Worm (Caenorhabditis elegans): Measurements from ENCODE around the gene C54C6.11.
A peak's percentile ranks its signal among the peaks of the same experiment; 100 is the strongest.

Gene C54C6.11

ce11 chrIII:3529744-3530208, 18.3 kb upstream of the C54C6.11 start, which contains the start of gene pitp-1:
pitp-1 (minus strand) TSS chrIII:3529794.
- TF ChIP-seq nhr-28 (tag; optimal IDR thresholded peaks at IDR 0.05) (no peak), unc-62 (GFP tag; optimal IDR thresholded peaks at IDR 0.05) (no peak), mls-2 (tag; optimal IDR thresholded peaks at IDR 0.05) (no peak), sptf-1 (tag; optimal IDR thresholded peaks at IDR 0.05) (no peak), ztf-11 (tag; optimal IDR thresholded peaks at IDR 0.05) (no peak), zip-8 (tag; optimal IDR thresholded peaks at IDR 0.05) (no peak), ces-1 (GFP tag; optimal IDR thresholded peaks at IDR 0.05) (no peak), bed-3 (GFP tag; optimal IDR thresholded peaks at IDR 0.05) (no peak)

ce11 chrIII:3532035-3532434, 16.1 kb upstream of the C54C6.11 start:
- TF ChIP-seq nhr-12 (tag; optimal IDR thresholded peaks at IDR 0.05): no peak
- no peak for TF ChIP-seq mls-2 (tag; optimal IDR thresholded peaks at IDR 0.05)
- TF ChIP-seq elt-1 (tag; optimal IDR thresholded peaks at IDR 0.05; ENCODE audit: borderline replicate concordance, insufficient read depth): no peak
- TF ChIP-seq unc-62 (GFP tag; optimal IDR thresholded peaks at IDR 0.05): peak; percentile 62
- peak; percentile 2 for TF ChIP-seq tbx-8 (GFP tag; optimal IDR thresholded peaks at IDR 0.05)
- no peak for TF ChIP-seq nhr-76 (tag; optimal IDR thresholded peaks at IDR 0.05)
- TF ChIP-seq ceh-83 (GFP tag; optimal IDR thresholded peaks at IDR 0.05): no peak
- TF ChIP-seq flh-1 (GFP tag; optimal IDR thresholded peaks at IDR 0.05): no peak
- no peak for TF ChIP-seq bed-3 (GFP tag; optimal IDR thresholded peaks at IDR 0.05)
- TF ChIP-seq hlh-1 (tag; optimal IDR thresholded peaks at IDR 0.05): peak; percentile 33
- no peak for TF ChIP-seq mab-5 (tag; optimal IDR thresholded peaks at IDR 0.05)
- no peak for TF ChIP-seq elt-3 (tag; optimal IDR thresholded peaks at IDR 0.05)
- TF ChIP-seq nhr-28 (tag; optimal IDR thresholded peaks at IDR 0.05): no peak
- no peak for TF ChIP-seq sptf-1 (tag; optimal IDR thresholded peaks at IDR 0.05)
- TF ChIP-seq nhr-2 (tag; optimal IDR thresholded peaks at IDR 0.05): peak; percentile 53
- TF ChIP-seq nhr-237 (tag; optimal IDR thresholded peaks at IDR 0.05): peak; percentile 17
- TF ChIP-seq unc-39 (tag; optimal IDR thresholded peaks at IDR 0.05): no peak
- TF ChIP-seq lsy-2 (tag; optimal IDR thresholded peaks at IDR 0.05): no peak
- no peak for TF ChIP-seq ztf-11 (tag; optimal IDR thresholded peaks at IDR 0.05)
- TF ChIP-seq lin-13 (tag; optimal IDR thresholded peaks at IDR 0.05): peak; percentile 36
- no peak for TF ChIP-seq zip-8 (tag; optimal IDR thresholded peaks at IDR 0.05)
- peak; percentile 59 for TF ChIP-seq pha-4 (tag; optimal IDR thresholded peaks at IDR 0.05)
- TF ChIP-seq M03D4.4 (tag; optimal IDR thresholded peaks at IDR 0.05): no peak
- no peak for TF ChIP-seq blmp-1 (tag; optimal IDR thresholded peaks at IDR 0.05)
- no peak for TF ChIP-seq lin-32 (GFP tag; optimal IDR thresholded peaks at IDR 0.05)
- peak; percentile 94 for TF ChIP-seq unc-120 (tag; optimal IDR thresholded peaks at IDR 0.05; ENCODE audit: poor library complexity, severe bottlenecking)
- TF ChIP-seq ces-1 (GFP tag; optimal IDR thresholded peaks at IDR 0.05): peak; percentile 89
- TF ChIP-seq cnd-1 (tag; optimal IDR thresholded peaks at IDR 0.05): no peak
- peak; percentile 92 for TF ChIP-seq mep-1 (tag; optimal IDR thresholded peaks at IDR 0.05)
- TF ChIP-seq ceh-39 (tag; optimal IDR thresholded peaks at IDR 0.05): peak; percentile 64
- TF ChIP-seq snpc-4 (tag; optimal IDR thresholded peaks at IDR 0.05): no peak
- peak; percentile 72 for TF ChIP-seq ham-2 (GFP tag; optimal IDR thresholded peaks at IDR 0.05)
- no peak for TF ChIP-seq drap-1 (GFP tag; optimal IDR thresholded peaks at IDR 0.05)
- TF ChIP-seq ceh-43 (GFP tag; optimal IDR thresholded peaks at IDR 0.05): no peak
- no peak for TF ChIP-seq sem-2 (GFP tag; optimal IDR thresholded peaks at IDR 0.05)

ce11 chrIII:3534185-3534584, 13.9 kb upstream of the C54C6.11 start:
- TF ChIP-seq lin-32 (GFP tag; optimal IDR thresholded peaks at IDR 0.05) (no peak), nhr-76 (tag; optimal IDR thresholded peaks at IDR 0.05) (no peak)

DNA sequence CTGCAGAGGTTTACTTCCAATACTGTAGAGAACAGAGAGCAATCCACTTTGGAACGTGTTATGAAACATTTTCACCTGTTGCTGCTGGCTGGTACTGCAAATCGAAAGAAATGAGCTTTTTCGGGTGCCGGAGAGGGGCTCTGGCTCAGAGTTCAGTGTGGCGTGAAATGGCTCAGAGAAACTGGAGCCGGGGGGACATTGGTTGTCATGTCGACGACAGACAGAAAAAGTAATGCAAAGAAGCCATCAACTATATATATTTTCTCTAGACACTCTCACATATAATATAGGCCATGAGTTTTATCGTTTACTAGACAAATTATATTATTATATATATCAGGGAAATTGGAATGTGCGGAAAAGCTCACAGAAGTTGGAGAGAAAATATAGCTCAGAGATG, 10.7 kb upstream of the C54C6.11 start, which contains the start of gene cfap-20:
Gene cfap-20, minus strand, starts transcription at position 101 of the 400 bp plus-strand sequence.
- TF ChIP-seq mls-2 (tag; optimal IDR thresholded peaks at IDR 0.05) (no peak), elt-3 (tag; optimal IDR thresholded peaks at IDR 0.05) (no peak), pha-4 (tag; optimal IDR thresholded peaks at IDR 0.05) (no peak), elt-1 (tag; optimal IDR thresholded peaks at IDR 0.05; ENCODE audit: borderline replicate concordance, insufficient read depth) (no peak), nhr-76 (tag; optimal IDR thresholded peaks at IDR 0.05) (no peak), nhr-237 (tag; optimal IDR thresholded peaks at IDR 0.05) (no peak), ceh-83 (GFP tag; optimal IDR thresholded peaks at IDR 0.05) (no peak), lin-13 (tag; optimal IDR thresholded peaks at IDR 0.05) (no peak), blmp-1 (tag; optimal IDR thresholded peaks at IDR 0.05) (no peak), flh-1 (GFP tag; optimal IDR thresholded peaks at IDR 0.05) (no peak)

Measured in whole organism, mixed stage, embryonic.